Worm (Caenorhabditis elegans): Measurements from ENCODE around the gene Y62H9A.12.

DNA sequence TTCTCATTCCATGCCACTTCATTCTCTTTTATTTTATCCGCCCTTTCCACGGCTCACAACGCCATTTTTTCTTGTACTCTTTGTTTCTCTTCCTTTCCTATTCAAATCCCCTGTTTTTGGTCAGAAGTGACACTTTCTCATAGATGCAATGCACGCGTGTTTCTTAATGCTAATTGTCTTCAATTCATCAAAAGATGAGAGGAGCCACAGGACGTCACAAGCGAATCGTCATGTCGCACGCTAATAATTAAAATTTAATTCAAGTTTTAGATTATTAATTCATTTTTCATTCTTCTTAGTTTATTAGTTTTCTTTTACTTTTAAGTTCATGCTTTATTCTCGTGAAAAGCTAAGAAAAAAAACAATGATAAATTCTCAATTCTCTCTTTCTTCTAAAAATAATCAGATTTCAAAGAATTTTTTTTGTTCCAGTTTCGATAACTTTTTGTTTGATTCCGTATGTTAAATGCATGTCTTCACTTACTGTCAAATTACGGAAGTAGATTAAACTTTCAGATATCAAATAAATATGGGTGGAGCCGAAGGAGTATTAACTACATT is 6.9 kb downstream of the Y62H9A.12 start, which contains the start of gene Y62H9A.14:
- TF ChIP-seq spr-1 (tag; optimal IDR thresholded peaks at IDR 0.05): no peak
- TF ChIP-seq hlh-11 (tag; optimal IDR thresholded peaks at IDR 0.05): no peak
- TF ChIP-seq ceh-32 (tag; optimal IDR thresholded peaks at IDR 0.05; ENCODE audit: poor library complexity): no peak
- TF ChIP-seq unc-62 (GFP tag; optimal IDR thresholded peaks at IDR 0.05 in 1 of 2): no peak
- no peak for TF ChIP-seq unc-62 (tag; optimal IDR thresholded peaks at IDR 0.05)
- no peak for TF ChIP-seq nhr-102 (tag; optimal IDR thresholded peaks at IDR 0.05)
- TF ChIP-seq F44E2.7 (GFP tag; IDR thresholded peaks at IDR 0.05): no peak
- no peak for TF ChIP-seq vab-7 (GFP tag; IDR thresholded peaks at IDR 0.05)
- no peak for TF ChIP-seq fkh-10 (GFP tag; optimal IDR thresholded peaks at IDR 0.05)
- no peak for TF ChIP-seq madf-9 (GFP tag; conservative IDR thresholded peaks at IDR 0.05)
- TF ChIP-seq mdl-1 (tag; optimal IDR thresholded peaks at IDR 0.05): no peak
